Fruit fly (Drosophila melanogaster) S2 (cell line): ENCODE results near the gene CG5768.

Experiments used
- CG8478 ChIP-seq: fragments of >200 bp; optimal IDR thresholded peaks from 2 replicates; lab custom pipeline; 2018
- CTCF ChIP-seq, 2 experiments: fragments of >200 bp; optimal IDR thresholded peaks; 2 replicates each; lab custom pipeline; 2018

DNA sequence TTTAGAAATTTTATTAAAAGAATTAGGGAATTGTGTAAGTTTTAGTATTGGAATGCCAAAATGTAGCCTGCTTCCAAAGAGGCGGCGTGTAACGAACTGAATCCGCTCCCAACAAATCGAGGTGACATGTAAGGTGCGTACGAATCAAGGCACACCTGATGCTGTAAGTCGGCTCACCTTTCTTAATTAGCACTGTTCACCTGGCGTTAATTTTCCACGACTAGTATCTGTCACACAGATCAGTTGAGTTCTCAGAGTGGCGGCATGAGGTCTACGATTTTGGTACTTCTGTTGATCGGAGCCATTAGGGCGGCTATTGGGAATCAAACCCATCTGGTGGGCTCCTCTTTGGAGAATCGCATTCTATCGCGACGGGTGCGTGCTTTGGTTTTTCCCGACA, 28.6 kb downstream of the CG5768 start, which contains the start of the genes CG5762 and CG33339:
- TF ChIP-seq CG8478, result no peak
- TF ChIP-seq CTCF (optimal IDR thresholded peaks at IDR 0.05; lab: Kevin White, UChicago), result no peak
